Worm (Caenorhabditis elegans) whole organism, mixed stage, embryonic: ENCODE measurements around the gene F54D12.8.
"Not testable (repeated sequence)": the region's sequence is repeated elsewhere in the genome, so short reads cannot be mapped to it uniquely, and the experiment has no call there.

Source experiments
- M03D4.4 ChIP-seq: sonication (generic microtip); optimal IDR thresholded peaks from 2 replicates; lab custom pipeline; 2017; ENCODE audit warnings: mild to moderate bottlenecking, missing genetic modification characterization, missing compliant biosample characterization
- bed-3 ChIP-seq: fragments of 200-800 bp; sonication (Bioruptor generic); optimal IDR thresholded peaks from 3 replicates; lab custom pipeline; 2018; ENCODE audit warnings: mild to moderate bottlenecking, missing genetic modification characterization, moderate library complexity, missing compliant biosample characterization
- ceh-43 ChIP-seq: fragments of 200-800 bp; sonication (Bioruptor generic); optimal IDR thresholded peaks from 2 replicates; lab custom pipeline; 2018; ENCODE audit warnings: mild to moderate bottlenecking, missing genetic modification characterization, moderate library complexity, missing compliant biosample characterization
- ces-1 ChIP-seq: fragments of 150-350 bp; optimal IDR thresholded peaks from 2 replicates; lab custom pipeline; 2014; ENCODE audit warnings: missing biosample characterization, missing genetic modification reagents, missing genetic modification characterization
- drap-1 ChIP-seq: fragments of 200-800 bp; sonication (Bioruptor generic); optimal IDR thresholded peaks from 3 replicates; lab custom pipeline; 2018; ENCODE audit warnings: mild to moderate bottlenecking, missing genetic modification characterization, missing compliant biosample characterization
- elt-1 ChIP-seq: sonication (generic microtip); optimal IDR thresholded peaks from 2 replicates; lab custom pipeline; 2017; ENCODE audit warnings: missing genetic modification characterization, mild to moderate bottlenecking, missing compliant biosample characterization, antibody characterized with exemption, moderate library complexity, borderline replicate concordance; ENCODE audit not compliant: insufficient read depth
- flh-1 ChIP-seq: fragments of 200-800 bp; sonication (Bioruptor generic); optimal IDR thresholded peaks from 2 replicates; lab custom pipeline; 2018; ENCODE audit warnings: mild to moderate bottlenecking, missing genetic modification characterization, moderate library complexity, missing compliant biosample characterization
- ham-2 ChIP-seq: fragments of 200-800 bp; sonication (Bioruptor generic); optimal IDR thresholded peaks from 2 replicates; lab custom pipeline; 2018; ENCODE audit warnings: mild to moderate bottlenecking, missing genetic modification characterization, missing compliant biosample characterization
- hlh-1 ChIP-seq: fragments of 150-350 bp; optimal IDR thresholded peaks from 2 replicates; lab custom pipeline; 2014; ENCODE audit warnings: missing biosample characterization, missing genetic modification reagents, missing genetic modification characterization
- lin-13 ChIP-seq: fragments of 150-350 bp; optimal IDR thresholded peaks from 2 replicates; lab custom pipeline; 2014; ENCODE audit warnings: missing biosample characterization, missing genetic modification characterization
- lin-32 ChIP-seq: fragments of 200-800 bp; sonication (Bioruptor generic); optimal IDR thresholded peaks from 2 replicates; lab custom pipeline; 2018; ENCODE audit warnings: mild to moderate bottlenecking, missing genetic modification characterization, missing compliant biosample characterization
- lsy-2 ChIP-seq: fragments of 150-350 bp; optimal IDR thresholded peaks from 2 replicates; lab custom pipeline; 2014; ENCODE audit warnings: missing biosample characterization, missing genetic modification characterization
- mab-5 ChIP-seq: fragments of 150-350 bp; optimal IDR thresholded peaks from 2 replicates; lab custom pipeline; 2014; ENCODE audit warnings: missing biosample characterization, missing genetic modification characterization
- mep-1 ChIP-seq: fragments of 150-350 bp; optimal IDR thresholded peaks from 2 replicates; lab custom pipeline; 2017; ENCODE audit warnings: missing biosample characterization, missing genetic modification reagents, missing genetic modification characterization, inconsistent platforms
- mls-2 ChIP-seq: sonication (generic microtip); optimal IDR thresholded peaks from 2 replicates; lab custom pipeline; 2016; ENCODE audit warnings: mild to moderate bottlenecking, missing genetic modification characterization, moderate library complexity, missing compliant biosample characterization
- nhr-12 ChIP-seq: fragments of 150-350 bp; optimal IDR thresholded peaks from 2 replicates; lab custom pipeline; 2014; ENCODE audit warnings: missing biosample characterization, missing genetic modification characterization
- nhr-237 ChIP-seq: fragments of 150-350 bp; optimal IDR thresholded peaks from 2 replicates; lab custom pipeline; 2014; ENCODE audit warnings: missing biosample characterization, missing genetic modification characterization
- nhr-28 ChIP-seq: fragments of 150-350 bp; optimal IDR thresholded peaks from 2 replicates; lab custom pipeline; 2014; ENCODE audit warnings: missing biosample characterization, missing genetic modification characterization
- nhr-76 ChIP-seq: sonication (generic microtip); optimal IDR thresholded peaks from 2 replicates; lab custom pipeline; 2017; ENCODE audit warnings: missing biosample characterization, missing genetic modification characterization
- pha-4 ChIP-seq: fragments of 150-350 bp; optimal IDR thresholded peaks from 2 replicates; lab custom pipeline; 2018; ENCODE audit warnings: missing biosample characterization, missing genetic modification reagents, missing genetic modification characterization
- sem-2 ChIP-seq: fragments of 200-800 bp; sonication (Bioruptor generic); optimal IDR thresholded peaks from 2 replicates; lab custom pipeline; 2018; ENCODE audit warnings: mild to moderate bottlenecking, missing genetic modification characterization, missing compliant biosample characterization
- snpc-4 ChIP-seq: fragments of 150-350 bp; optimal IDR thresholded peaks from 2 replicates; lab custom pipeline; 2014; ENCODE audit warnings: missing biosample characterization, missing genetic modification characterization
- sptf-1 ChIP-seq: sonication (generic microtip); optimal IDR thresholded peaks from 2 replicates; lab custom pipeline; 2017; ENCODE audit warnings: mild to moderate bottlenecking, missing genetic modification characterization, moderate library complexity, missing compliant biosample characterization
- unc-120 ChIP-seq: sonication (generic microtip); optimal IDR thresholded peaks from 2 replicates; lab custom pipeline; 2017; ENCODE audit warnings: missing genetic modification characterization, missing compliant biosample characterization; ENCODE audit not compliant: poor library complexity, severe bottlenecking
- zip-8 ChIP-seq: fragments of 150-350 bp; optimal IDR thresholded peaks from 2 replicates; lab custom pipeline; 2014; ENCODE audit warnings: missing biosample characterization, missing genetic modification characterization

The F54D12.8 gene

DNA sequence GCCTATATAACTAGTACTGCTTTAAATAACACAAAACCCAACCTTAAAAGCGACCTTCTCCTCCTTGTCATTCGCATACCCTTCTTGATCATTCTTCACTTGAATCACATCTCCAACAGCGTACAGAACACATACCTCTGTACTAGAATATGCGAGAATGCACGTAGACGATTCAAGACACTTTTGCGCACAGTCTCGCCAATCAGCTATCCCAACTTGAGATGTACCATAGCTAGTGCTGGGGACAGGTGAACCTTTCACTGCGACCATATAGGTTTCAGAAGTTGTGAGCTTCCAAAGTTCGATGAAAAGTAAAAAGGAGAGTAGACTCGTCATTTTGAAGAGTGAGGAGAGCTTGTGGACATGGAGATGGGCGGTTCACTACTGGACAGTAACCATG, at the start of gene F54D12.8:
Gene F54D12.8 (minus strand): TSS at position 336 of the 400 bp plus-strand sequence.
- no peak for TF ChIP-seq flh-1 (GFP tag; lab: Kevin White, UChicago)
- no peak for TF ChIP-seq mls-2 (tag; lab: Kevin White, UChicago)
- no peak for TF ChIP-seq nhr-76 (tag; lab: Kevin White, UChicago)
- TF ChIP-seq lin-32, result no peak
- TF ChIP-seq lin-13 (tag; lab: Kevin White, UChicago), result no peak
- TF ChIP-seq ces-1 (GFP tag; lab: Kevin White, UChicago), result no peak
- TF ChIP-seq nhr-28 (tag; lab: Kevin White, UChicago), result no peak
- TF ChIP-seq pha-4 (tag; lab: Kevin White, UChicago), result no peak

DNA sequence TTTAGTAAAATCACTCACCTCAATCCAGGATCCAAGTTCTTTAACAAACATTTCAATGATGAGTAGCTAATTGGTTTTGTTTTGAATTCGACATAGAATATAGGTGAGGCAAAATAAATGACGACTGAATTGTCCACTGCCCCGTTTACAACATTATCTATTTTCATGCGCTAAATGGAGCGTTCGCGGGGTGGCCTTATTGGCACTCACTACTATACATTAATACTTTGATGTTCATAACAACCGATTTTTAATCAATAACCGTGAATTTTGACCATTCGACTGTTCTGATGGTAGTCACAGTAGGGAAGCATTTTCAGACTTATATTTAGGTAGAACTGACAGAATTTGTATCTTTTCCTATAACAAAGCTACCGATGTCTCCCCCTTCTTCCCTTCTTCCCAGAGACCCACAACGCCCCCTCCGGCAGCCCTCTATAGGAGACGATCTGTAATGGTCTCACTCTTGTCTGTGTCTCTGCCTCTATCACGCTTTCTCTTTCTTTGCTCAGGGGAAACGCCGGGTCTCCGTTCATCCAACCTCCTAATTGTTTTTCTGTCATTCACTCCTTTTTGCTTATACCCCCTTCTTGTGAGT, 49.0 kb upstream of the F54D12.8 start, which contains the start of gene Y51H7C.12:
Gene Y51H7C.12 (minus strand): TSS at position 51 of the 598 bp plus-strand sequence.
- TF ChIP-seq nhr-12 (tag; lab: Kevin White, UChicago); zip-8; lin-13 (tag; lab: Kevin White, UChicago): not testable (repeated sequence)

DNA sequence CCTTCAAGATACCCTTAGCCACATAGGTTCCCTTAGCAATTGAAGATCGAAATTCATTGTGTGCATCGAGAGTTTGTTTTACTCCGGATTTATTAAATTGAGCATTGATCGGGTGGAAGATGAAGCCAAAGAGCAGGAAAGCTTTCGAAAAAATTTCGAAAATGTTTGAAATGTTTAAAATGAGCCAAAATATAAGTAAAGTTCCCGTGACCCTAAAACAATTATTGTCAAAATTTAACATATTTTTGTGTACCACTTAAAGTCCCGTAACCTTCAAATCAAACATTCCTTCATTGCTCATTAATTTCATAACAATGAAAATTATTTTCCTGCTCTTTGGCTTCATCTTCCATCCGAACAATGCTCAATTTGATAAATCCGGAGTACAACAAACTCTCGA, 47.1 kb upstream of the F54D12.8 start, which contains the start of gene scl-17:
Gene scl-17 (plus strand): TSS at position 301 of the 400 bp plus-strand sequence.
- TF ChIP-seq lsy-2 (tag; lab: Kevin White, UChicago) (no peak), lin-13 (tag; lab: Kevin White, UChicago) (no peak), lin-32 (no peak), nhr-237 (tag; lab: Kevin White, UChicago) (no peak), unc-120 (tag; lab: Kevin White, UChicago) (no peak), nhr-12 (tag; lab: Kevin White, UChicago) (no peak), ces-1 (GFP tag; lab: Kevin White, UChicago) (no peak), flh-1 (GFP tag; lab: Kevin White, UChicago) (no peak), sem-2 (GFP tag; lab: Kevin White, UChicago) (no peak), mab-5 (tag; lab: Kevin White, UChicago) (no peak), sptf-1 (tag; lab: Kevin White, UChicago) (no peak), mls-2 (tag; lab: Kevin White, UChicago) (no peak), bed-3 (GFP tag; lab: Kevin White, UChicago) (no peak), nhr-28 (tag; lab: Kevin White, UChicago) (no peak), elt-1 (tag; lab: Kevin White, UChicago) (no peak), M03D4.4 (tag; lab: Kevin White, UChicago) (no peak)
- TF ChIP-seq, all 35 proteins: peak for 0

DNA sequence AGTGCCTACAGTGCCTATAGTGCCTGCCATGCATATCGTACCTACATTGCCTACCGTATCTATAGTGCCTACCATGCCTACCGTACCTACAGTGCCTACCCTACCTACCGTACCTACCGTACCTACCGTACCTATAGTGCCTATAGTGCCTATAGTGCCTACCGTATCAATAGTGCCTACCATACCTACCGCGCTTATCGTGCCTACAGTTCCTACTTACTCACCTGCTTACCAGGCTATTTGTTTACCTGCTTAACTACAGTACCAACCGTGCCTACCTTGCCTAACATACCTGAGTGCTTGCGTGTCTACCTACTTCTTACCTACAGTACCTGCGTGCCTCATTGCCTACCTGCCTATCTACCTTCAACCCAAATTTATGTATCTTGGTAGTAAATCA, 43.6 kb upstream of the F54D12.8 start:
- TF ChIP-seq snpc-4 (tag; lab: Kevin White, UChicago) (no peak), elt-1 (tag; lab: Kevin White, UChicago) (no peak), ham-2 (no peak), hlh-1 (no peak), mls-2 (tag; lab: Kevin White, UChicago) (no peak), mep-1 (tag; lab: Kevin White, UChicago) (no peak)

DNA sequence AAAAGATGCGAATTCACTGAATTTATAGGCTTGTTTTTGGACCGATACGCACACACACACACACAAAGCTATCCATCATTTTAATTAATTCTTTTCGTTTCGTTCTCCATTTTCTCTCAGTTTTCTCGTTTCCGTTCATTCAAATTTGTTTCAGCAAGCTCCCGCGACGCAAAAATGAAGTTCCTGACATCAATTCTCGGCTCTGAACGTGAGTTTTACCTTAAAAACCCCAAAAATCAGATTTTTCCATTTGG, 40.4 kb upstream of the F54D12.8 start, which contains the start of gene Y51H7C.3:
Gene Y51H7C.3 (plus strand): TSS at position 155 of the 254 bp plus-strand sequence.
- TF ChIP-seq ham-2 (no peak), unc-120 (tag; lab: Kevin White, UChicago) (no peak), ceh-43 (GFP tag; lab: Kevin White, UChicago) (no peak), sptf-1 (tag; lab: Kevin White, UChicago) (no peak), elt-1 (tag; lab: Kevin White, UChicago) (no peak), drap-1 (GFP tag; lab: Kevin White, UChicago) (no peak), lsy-2 (tag; lab: Kevin White, UChicago) (no peak), mls-2 (tag; lab: Kevin White, UChicago) (no peak)
- TF ChIP-seq, all 35 proteins: peak for 0
